Fruit fly (Drosophila melanogaster) whole organism, embryonic: ENCODE results near the gene Gr98d.

Experiments
- Antp ChIP-seq: fragments of 200-800 bp; sonication (Bioruptor generic); optimal IDR thresholded peaks from 3 replicates; lab custom pipeline; 2016; ENCODE audit warnings: missing biosample characterization, missing genetic modification characterization
- CG10147 ChIP-seq: fragments of 200-800 bp; sonication (Bioruptor generic); optimal IDR thresholded peaks from 2 replicates; lab custom pipeline; 2019; ENCODE audit warnings: missing biosample characterization, mild to moderate bottlenecking, missing genetic modification characterization, moderate library complexity
- CG10654 ChIP-seq: fragments of 200-800 bp; sonication (Bioruptor generic); optimal IDR thresholded peaks from 2 replicates; lab custom pipeline; 2016; ENCODE audit warnings: missing biosample characterization, missing genetic modification characterization
- CG1233 ChIP-seq: fragments of 200-800 bp; sonication (Bioruptor generic); optimal IDR thresholded peaks from 4 replicates; lab custom pipeline; 2018; ENCODE audit warnings: missing biosample characterization, mild to moderate bottlenecking, missing genetic modification characterization
- CG12769 ChIP-seq: fragments of 200-800 bp; sonication (Bioruptor generic); optimal IDR thresholded peaks from 2 replicates; lab custom pipeline; 2019; ENCODE audit warnings: missing biosample characterization, mild to moderate bottlenecking, missing genetic modification characterization, moderate library complexity
- CG12942 ChIP-seq: fragments of 200-800 bp; sonication (Bioruptor generic); optimal IDR thresholded peaks from 3 replicates; lab custom pipeline; 2016; ENCODE audit warnings: missing biosample characterization, missing genetic modification characterization
- CG15601 ChIP-seq: fragments of 200-800 bp; sonication (Bioruptor generic); optimal IDR thresholded peaks from 3 replicates; lab custom pipeline; 2019; ENCODE audit warnings: missing biosample characterization, mild to moderate bottlenecking, missing genetic modification characterization, moderate library complexity
- CG17612 ChIP-seq: fragments of 200-800 bp; sonication (Bioruptor generic); IDR thresholded peaks from 2 replicates; pipeline ENCODE4 v1.3.6; 2022; ENCODE audit warnings: missing biosample characterization, missing genetic modification characterization
- CG17912 ChIP-seq: fragments of 200-800 bp; sonication (Bioruptor generic); optimal IDR thresholded peaks from 2 replicates; lab custom pipeline; 2018; ENCODE audit warnings: missing biosample characterization, mild to moderate bottlenecking, missing genetic modification characterization
- CG18599 ChIP-seq: fragments of 200-800 bp; sonication (Bioruptor generic); optimal IDR thresholded peaks from 3 replicates; lab custom pipeline; 2017; ENCODE audit warnings: missing biosample characterization, missing genetic modification characterization, mild to moderate bottlenecking, moderate library complexity, missing genetic modification reagents
- CG3065 ChIP-seq: fragments of 200-800 bp; sonication (Bioruptor generic); optimal IDR thresholded peaks from 2 replicates; lab custom pipeline; 2016; ENCODE audit warnings: missing biosample characterization, missing genetic modification characterization
- CG32767 ChIP-seq: fragments of 200-800 bp; sonication (Bioruptor generic); IDR thresholded peaks from 2 replicates; pipeline ENCODE4 v1.3.6; 2022; ENCODE audit warnings: missing biosample characterization, missing genetic modification characterization
- CG6791 ChIP-seq: fragments of 200-800 bp; sonication (Bioruptor generic); IDR thresholded peaks from 3 replicates; pipeline ENCODE4 v1.3.6; 2022; ENCODE audit warnings: missing biosample characterization, missing genetic modification characterization; ENCODE audit not compliant: partially characterized antibody
- CG7357 ChIP-seq: fragments of 200-800 bp; sonication (Bioruptor generic); IDR thresholded peaks from 3 replicates; pipeline ENCODE4 v1.3.6; 2022; ENCODE audit warnings: missing biosample characterization, missing genetic modification characterization
- CG7556 ChIP-seq: fragments of 200-800 bp; sonication (Bioruptor generic); optimal IDR thresholded peaks from 2 replicates; lab custom pipeline; 2017; ENCODE audit warnings: missing biosample characterization, mild to moderate bottlenecking, missing genetic modification characterization
- CG7839 ChIP-seq: fragments of 200-800 bp; sonication (Bioruptor generic); optimal IDR thresholded peaks from 3 replicates; lab custom pipeline; 2018; ENCODE audit warnings: missing biosample characterization, mild to moderate bottlenecking, missing genetic modification characterization, moderate library complexity
- CG8765 ChIP-seq: fragments of 200-800 bp; sonication (Bioruptor generic); IDR thresholded peaks from 2 replicates; pipeline ENCODE4 v1.3.6; 2022; ENCODE audit warnings: missing biosample characterization, missing genetic modification characterization
- CG9437 ChIP-seq: fragments of 200-800 bp; sonication (Bioruptor generic); optimal IDR thresholded peaks from 2 replicates; lab custom pipeline; 2018; ENCODE audit warnings: missing biosample characterization, mild to moderate bottlenecking, missing genetic modification characterization
- CG9817 ChIP-seq: fragments of 200-800 bp; sonication (Bioruptor generic); optimal IDR thresholded peaks from 2 replicates; lab custom pipeline; 2018; ENCODE audit warnings: missing biosample characterization, mild to moderate bottlenecking, missing genetic modification characterization, moderate library complexity
- CHES-1-like ChIP-seq: fragments of 200-800 bp; sonication (Bioruptor generic); optimal IDR thresholded peaks from 2 replicates; lab custom pipeline; 2016; ENCODE audit warnings: missing biosample characterization, missing genetic modification characterization
- E2f1 ChIP-seq: fragments of 200-800 bp; sonication (Bioruptor generic); IDR thresholded peaks from 2 replicates; pipeline ENCODE4 v1.3.6; 2022; ENCODE audit warnings: missing biosample characterization, missing genetic modification characterization
- H15 ChIP-seq: fragments of 200-800 bp; sonication (Bioruptor generic); IDR thresholded peaks from 3 replicates; pipeline ENCODE4 v1.3.6; 2022; ENCODE audit warnings: missing biosample characterization, missing genetic modification characterization
- HLH3B ChIP-seq: fragments of 200-800 bp; sonication (Bioruptor generic); IDR thresholded peaks from 2 replicates; pipeline ENCODE4 v1.3.6; 2022; ENCODE audit warnings: missing biosample characterization, missing genetic modification characterization
- NC2β ChIP-seq: fragments of 200-800 bp; sonication (Bioruptor generic); optimal IDR thresholded peaks from 2 replicates; lab custom pipeline; 2016; ENCODE audit warnings: missing biosample characterization, missing genetic modification characterization
- NK7.1 ChIP-seq: fragments of 200-800 bp; sonication (Bioruptor generic); optimal IDR thresholded peaks from 3 replicates; lab custom pipeline; 2016; ENCODE audit warnings: missing biosample characterization, missing genetic modification characterization
- NfI ChIP-seq: fragments of 200-800 bp; sonication (Bioruptor generic); optimal IDR thresholded peaks from 3 replicates; lab custom pipeline; 2018; ENCODE audit warnings: missing biosample characterization, mild to moderate bottlenecking, missing genetic modification characterization, moderate library complexity
- Side ChIP-seq: fragments of 200-800 bp; sonication (Bioruptor generic); optimal IDR thresholded peaks from 2 replicates; lab custom pipeline; 2016; ENCODE audit warnings: missing biosample characterization, missing genetic modification characterization
- Sox100B ChIP-seq: fragments of 200-800 bp; sonication (Bioruptor generic); optimal IDR thresholded peaks from 3 replicates; lab custom pipeline; 2018; ENCODE audit warnings: missing biosample characterization, mild to moderate bottlenecking, missing genetic modification characterization
- ab ChIP-seq: fragments of 200-800 bp; sonication (Bioruptor generic); optimal IDR thresholded peaks from 2 replicates; lab custom pipeline; 2016; ENCODE audit warnings: missing biosample characterization, missing genetic modification characterization
- aop ChIP-seq: fragments of 200-800 bp; sonication (Bioruptor generic); IDR thresholded peaks from 2 replicates; pipeline ENCODE4 v1.3.6; 2022; ENCODE audit warnings: missing biosample characterization, missing genetic modification characterization
- br ChIP-seq: fragments of >200 bp; optimal IDR thresholded peaks from 2 replicates; lab custom pipeline; 2017
- crol ChIP-seq: fragments of 200-800 bp; sonication (Bioruptor generic); IDR thresholded peaks from 2 replicates; pipeline ENCODE4 v1.3.6; 2022; ENCODE audit warnings: missing biosample characterization, missing genetic modification characterization
- crp ChIP-seq, 2 experiments: fragments of 200-800 bp; sonication (Bioruptor generic); optimal IDR thresholded peaks; 2 replicates in 1 of 2; 3 replicates in 1 of 2; lab custom pipeline; 2017; ENCODE audit warnings: missing biosample characterization in 2 of 2, missing genetic modification characterization in 2 of 2, mild to moderate bottlenecking in 1 of 2, moderate library complexity in 1 of 2
- dati ChIP-seq: fragments of 200-800 bp; sonication (Bioruptor generic); IDR thresholded peaks from 2 replicates; pipeline ENCODE4 v1.3.6; 2022; ENCODE audit warnings: missing biosample characterization, missing genetic modification characterization
- disco-r ChIP-seq: fragments of 200-800 bp; sonication (Bioruptor generic); optimal IDR thresholded peaks from 2 replicates; lab custom pipeline; 2016; ENCODE audit warnings: missing biosample characterization, missing genetic modification characterization
- ems ChIP-seq: fragments of 200-800 bp; sonication (Bioruptor generic); optimal IDR thresholded peaks from 3 replicates; lab custom pipeline; 2016; ENCODE audit warnings: missing biosample characterization, missing genetic modification characterization
- esg ChIP-seq: fragments of 200-800 bp; sonication (Bioruptor generic); conservative IDR thresholded peaks from 2 replicates; pipeline ENCODE4 v1.3.6; 2022; ENCODE audit warnings: missing biosample characterization, missing genetic modification characterization
- gcm2 ChIP-seq: fragments of 200-800 bp; sonication (Bioruptor generic); optimal IDR thresholded peaks from 2 replicates; lab custom pipeline; 2016; ENCODE audit warnings: missing biosample characterization, missing genetic modification characterization
- gsb-n ChIP-seq: fragments of 200-800 bp; sonication (Bioruptor generic); optimal IDR thresholded peaks from 3 replicates; lab custom pipeline; 2018; ENCODE audit warnings: missing biosample characterization, mild to moderate bottlenecking, missing genetic modification characterization
- jigr1 ChIP-seq: fragments of 200-800 bp; sonication (Bioruptor generic); IDR thresholded peaks from 3 replicates; pipeline ENCODE4 v1.3.6; 2022; ENCODE audit warnings: missing biosample characterization, missing genetic modification characterization
- lilli ChIP-seq: fragments of 200-800 bp; sonication (Bioruptor generic); optimal IDR thresholded peaks from 3 replicates; lab custom pipeline; 2016; ENCODE audit warnings: missing biosample characterization, missing genetic modification characterization
- nmo ChIP-seq: fragments of 200-800 bp; sonication (Bioruptor generic); optimal IDR thresholded peaks from 2 replicates; lab custom pipeline; 2018; ENCODE audit warnings: missing biosample characterization, mild to moderate bottlenecking, missing genetic modification characterization, moderate library complexity
- psq ChIP-seq: fragments of 200-800 bp; sonication (Bioruptor generic); optimal IDR thresholded peaks from 2 replicates; lab custom pipeline; 2017; ENCODE audit warnings: missing biosample characterization, missing genetic modification characterization
- repo ChIP-seq: fragments of 200-800 bp; sonication (Bioruptor generic); optimal IDR thresholded peaks from 2 replicates; lab custom pipeline; 2016; ENCODE audit warnings: missing biosample characterization, missing genetic modification characterization
- sens-2 ChIP-seq: fragments of 200-800 bp; sonication (Bioruptor generic); IDR thresholded peaks from 2 replicates; pipeline ENCODE4 v1.3.6; 2022; ENCODE audit warnings: missing biosample characterization, missing genetic modification characterization
- slbo ChIP-seq: fragments of 200-800 bp; sonication (Bioruptor generic); IDR thresholded peaks from 2 replicates; pipeline ENCODE4 v1.3.6; 2022; ENCODE audit warnings: missing biosample characterization, missing genetic modification characterization
- slou ChIP-seq: fragments of 200-800 bp; sonication (Bioruptor generic); optimal IDR thresholded peaks from 3 replicates; lab custom pipeline; 2016; ENCODE audit warnings: missing biosample characterization, missing genetic modification characterization
- stc ChIP-seq: fragments of 200-800 bp; sonication (Bioruptor generic); IDR thresholded peaks from 2 replicates; pipeline ENCODE4 v1.3.6; 2022; ENCODE audit warnings: missing biosample characterization, missing genetic modification characterization
- stwl ChIP-seq: fragments of 200-800 bp; sonication (Bioruptor generic); optimal IDR thresholded peaks from 3 replicates; lab custom pipeline; 2018; ENCODE audit warnings: missing biosample characterization, mild to moderate bottlenecking, missing genetic modification characterization, moderate library complexity
- tap ChIP-seq: fragments of 200-800 bp; optimal IDR thresholded peaks from 3 replicates; lab custom pipeline; 2019; ENCODE audit warnings: missing biosample characterization, mild to moderate bottlenecking, missing genetic modification characterization, moderate library complexity
- tin ChIP-seq: fragments of 200-800 bp; sonication (Bioruptor generic); optimal IDR thresholded peaks from 3 replicates; lab custom pipeline; 2016; ENCODE audit warnings: missing biosample characterization, missing genetic modification characterization
- tx ChIP-seq: fragments of 200-800 bp; sonication (Bioruptor generic); optimal IDR thresholded peaks from 2 replicates; lab custom pipeline; 2016; ENCODE audit warnings: missing biosample characterization, missing genetic modification characterization

The Gr98d gene

DNA sequence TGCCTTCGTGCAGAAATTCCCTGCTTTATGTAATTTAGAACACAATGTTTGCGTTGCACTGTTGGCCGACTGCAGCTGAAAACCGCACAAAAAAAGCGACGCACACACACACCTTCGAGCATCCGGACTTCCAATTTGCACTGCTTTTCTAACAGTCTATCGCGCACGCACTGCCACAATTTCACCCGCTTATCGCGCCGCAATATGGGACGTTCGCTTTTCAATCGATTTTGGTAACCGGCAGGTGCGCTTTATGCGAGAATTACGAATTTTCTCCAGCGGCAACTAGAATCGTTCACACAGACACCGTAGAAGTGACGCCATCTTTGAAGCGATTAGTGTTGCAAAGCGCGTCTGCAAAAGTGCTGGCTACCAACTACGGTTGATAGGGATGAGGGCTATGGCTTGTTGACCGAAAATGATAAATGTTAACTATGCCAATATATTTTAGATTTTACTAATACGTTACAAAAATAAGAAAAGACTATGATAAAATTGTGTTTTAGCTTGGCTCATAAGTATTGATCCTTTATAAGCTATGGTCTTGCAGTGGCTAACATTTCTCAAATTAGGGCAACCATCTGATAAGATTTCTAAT, 36.1 kb downstream of the Gr98d start, which contains the start of gene wdb (continued):
- peak; percentile 23 for TF ChIP-seq nmo
- TF ChIP-seq ab (GFP tag; lab: Kevin White, UChicago) = no peak
- TF ChIP-seq CG7357 (GFP tag; lab: Robert Waterston, UW) = peak; percentile 61; the same call in 2 of the 3 replicates
- TF ChIP-seq repo (GFP tag; lab: Kevin White, UChicago) = peak; percentile 29
- TF ChIP-seq disco-r (GFP tag; lab: Kevin White, UChicago) = no peak
- peak; percentile 10 for TF ChIP-seq NK7.1 (GFP tag; lab: Kevin White, UChicago)
- TF ChIP-seq lilli (GFP tag; lab: Kevin White, UChicago) = peak; percentile 73
- peak; percentile 57 for TF ChIP-seq ems (GFP tag; lab: Kevin White, UChicago)
- no peak for TF ChIP-seq stc (GFP tag; lab: Robert Waterston, UW)
- no peak for TF ChIP-seq crol (GFP tag; lab: Robert Waterston, UW)
- TF ChIP-seq CG9437 (GFP tag; lab: Kevin White, UChicago) = peak; percentile 43
- no peak for TF ChIP-seq psq
- TF ChIP-seq sens-2 = no peak
- TF ChIP-seq tap = no peak
- TF ChIP-seq CG15601 (tag; lab: Kevin White, UChicago) = no peak
- TF ChIP-seq slou (GFP tag; lab: Kevin White, UChicago) = peak; percentile 9
- no peak for TF ChIP-seq CG6791 (GFP tag; lab: Robert Waterston, UW)
- no peak for TF ChIP-seq crp (GFP tag; optimal IDR thresholded peaks at IDR 0.05; lab: Kevin White, UChicago)
- no peak for TF ChIP-seq CG3065 (GFP tag; lab: Kevin White, UChicago)
- TF ChIP-seq NfI = peak; percentile 62
- peak; percentile 45 for TF ChIP-seq tin (GFP tag; lab: Kevin White, UChicago)
- TF ChIP-seq stwl = no peak
- no peak for TF ChIP-seq HLH3B
- TF ChIP-seq aop (GFP tag; lab: Robert Waterston, UW) = no peak
- peak; percentile 14 for TF ChIP-seq CG17912 (GFP tag; lab: Kevin White, UChicago)
- TF ChIP-seq CG8765 (GFP tag; lab: Robert Waterston, UW) = no peak
- no peak for TF ChIP-seq H15 (GFP tag; lab: Robert Waterston, UW)
- TF ChIP-seq CG7556 (GFP tag; lab: Kevin White, UChicago) = no peak
- peak; percentile 60 for TF ChIP-seq CG9817
- no peak for TF ChIP-seq CG32767 (GFP tag; lab: Robert Waterston, UW)
- no peak for TF ChIP-seq jigr1 (GFP tag; lab: Robert Waterston, UW)
- TF ChIP-seq tx (GFP tag; lab: Kevin White, UChicago) = peak; percentile 27
- TF ChIP-seq esg = no peak
- no peak for TF ChIP-seq CG10147 (GFP tag; lab: Kevin White, UChicago)
- TF ChIP-seq CG1233 (GFP tag; lab: Kevin White, UChicago) = no peak
- peak; percentile 25 for TF ChIP-seq CG10654 (GFP tag; lab: Kevin White, UChicago)
- no peak for TF ChIP-seq slbo (GFP tag; lab: Robert Waterston, UW)
- no peak for TF ChIP-seq CHES-1-like (GFP tag; lab: Kevin White, UChicago)
- peak; percentile 74 for TF ChIP-seq Antp (GFP tag; lab: Kevin White, UChicago)
- TF ChIP-seq Sox100B = no peak
- TF ChIP-seq CG18599 (GFP tag; lab: Kevin White, UChicago) = peak; percentile 10
- peak; percentile 15 for TF ChIP-seq gcm2 (GFP tag; lab: Kevin White, UChicago)
- TF ChIP-seq CG17612 (GFP tag; lab: Robert Waterston, UW) = no peak
- TF ChIP-seq br (lab: Kevin White, UChicago) = no peak
- peak; percentile 36 for TF ChIP-seq CG12942
- no peak for TF ChIP-seq CG12769 (tag; lab: Kevin White, UChicago)
- TF ChIP-seq E2f1 (GFP tag; lab: Robert Waterston, UW) = no peak
- peak; percentile 43 for TF ChIP-seq Side (GFP tag; lab: Kevin White, UChicago)
- no peak for TF ChIP-seq CG7839 (tag; lab: Kevin White, UChicago)
- no peak for TF ChIP-seq dati
- no peak for TF ChIP-seq NC2β (GFP tag; lab: Kevin White, UChicago)
- TF ChIP-seq gsb-n (tag; lab: Kevin White, UChicago) = no peak
